Worm (Caenorhabditis elegans) whole organism, midembryonic: Measurements from ENCODE around the gene srw-19.
"Not testable (repeated sequence)": the region's sequence is repeated elsewhere in the genome, so short reads cannot be mapped to it uniquely, and the experiment has no call there.

ENCODE experiments used
- cog-1 ChIP-seq: sonication (generic microtip); optimal IDR thresholded peaks from 2 replicates; lab custom pipeline; 2016; ENCODE audit warnings: missing genetic modification characterization, missing compliant biosample characterization
- flt-1 ChIP-seq: fragments of 200-800 bp; sonication (Bioruptor generic); IDR thresholded peaks from 2 replicates; pipeline ENCODE4 v1.3.6; 2022; ENCODE audit warnings: missing genetic modification characterization, missing compliant biosample characterization
- med-1 ChIP-seq: sonication (generic microtip); optimal IDR thresholded peaks from 2 replicates; lab custom pipeline; 2017; ENCODE audit warnings: missing genetic modification characterization, mild to moderate bottlenecking, missing compliant biosample characterization, antibody characterized with exemption, missing genetic modification reagents; ENCODE audit not compliant: insufficient read depth
- ztf-23 ChIP-seq: fragments of 200-800 bp; sonication (Bioruptor generic); IDR thresholded peaks from 2 replicates; pipeline ENCODE4 v1.3.6; 2022; ENCODE audit warnings: missing genetic modification reagents, missing genetic modification characterization, missing compliant biosample characterization
- ztf-29 ChIP-seq: fragments of 200-800 bp; sonication (Bioruptor generic); IDR thresholded peaks from 2 replicates; pipeline ENCODE4 v1.3.6; 2022; ENCODE audit warnings: missing genetic modification reagents, missing genetic modification characterization, missing compliant biosample characterization

DNA sequence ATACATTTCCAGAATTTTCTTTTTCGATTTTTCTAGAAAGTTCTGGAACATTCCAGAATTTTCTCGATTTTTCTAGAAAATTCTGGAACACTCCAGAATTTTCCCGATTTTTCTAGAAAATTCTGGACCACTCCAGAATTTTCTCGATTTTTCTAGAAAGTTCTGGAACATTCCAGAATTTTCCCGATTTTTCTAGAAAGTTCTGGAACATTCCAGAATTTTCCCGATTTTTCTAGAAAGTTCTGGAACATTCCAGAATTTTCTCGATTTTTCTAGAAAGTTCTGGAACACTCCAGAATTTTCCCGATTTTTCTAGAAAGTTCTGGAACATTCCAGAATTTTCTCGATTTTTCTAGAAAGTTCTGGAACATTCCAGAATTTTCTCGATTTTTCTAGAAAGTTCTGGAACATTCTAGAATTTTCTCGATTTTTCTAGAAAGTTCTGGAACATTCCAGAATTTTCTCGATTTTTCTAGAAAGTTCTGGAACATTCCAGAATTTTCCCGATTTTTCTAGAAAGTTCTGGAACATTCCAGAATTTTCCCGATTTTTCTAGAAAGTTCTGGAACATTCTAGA is 39.7 kb upstream of the srw-19 start:
- not testable (repeated sequence) for TF ChIP-seq cog-1 (tag; lab: Kevin White, UChicago); med-1; ztf-29; ztf-23 (GFP tag; lab: Robert Waterston, UW)
- peak; percentile 84 for TF ChIP-seq flt-1 (GFP tag; lab: Robert Waterston, UW)
